Fruit fly (Drosophila melanogaster) whole organism, embryonic: ENCODE results near the gene CG11698.
A peak's percentile ranks its signal among the peaks of the same experiment; 100 is the strongest.

Experiments used
- Ada2b ChIP-seq: fragments of 200-800 bp; sonication (Bioruptor generic); IDR thresholded peaks from 2 replicates; pipeline ENCODE4 v1.3.6; 2022; ENCODE audit warnings: missing biosample characterization, missing genetic modification characterization
- Antp ChIP-seq: fragments of 200-800 bp; sonication (Bioruptor generic); optimal IDR thresholded peaks from 3 replicates; lab custom pipeline; 2016; ENCODE audit warnings: missing biosample characterization, missing genetic modification characterization
- CG10267 ChIP-seq: fragments of 200-800 bp; sonication (Bioruptor generic); optimal IDR thresholded peaks from 2 replicates; lab custom pipeline; 2018; ENCODE audit warnings: missing biosample characterization, mild to moderate bottlenecking, missing genetic modification characterization, moderate library complexity
- CG11560 ChIP-seq: fragments of 200-800 bp; sonication (Bioruptor generic); IDR thresholded peaks from 3 replicates; pipeline ENCODE4 v1.3.6; 2022; ENCODE audit warnings: missing biosample characterization, missing genetic modification characterization
- CG12071 ChIP-seq: fragments of 200-800 bp; sonication (Bioruptor generic); optimal IDR thresholded peaks from 3 replicates; lab custom pipeline; 2018; ENCODE audit warnings: missing biosample characterization, mild to moderate bottlenecking, missing genetic modification characterization
- CG17612 ChIP-seq: fragments of 200-800 bp; sonication (Bioruptor generic); IDR thresholded peaks from 2 replicates; pipeline ENCODE4 v1.3.6; 2022; ENCODE audit warnings: missing biosample characterization, missing genetic modification characterization
- CG18619 ChIP-seq: fragments of 200-800 bp; sonication (Bioruptor generic); optimal IDR thresholded peaks from 3 replicates; lab custom pipeline; 2017; ENCODE audit warnings: missing biosample characterization, mild to moderate bottlenecking, missing genetic modification characterization
- CG4282 ChIP-seq: fragments of 200-800 bp; sonication (Bioruptor generic); optimal IDR thresholded peaks from 2 replicates; lab custom pipeline; 2016; ENCODE audit warnings: missing biosample characterization, missing genetic modification characterization
- CG43689 ChIP-seq: fragments of 200-800 bp; sonication (Bioruptor generic); IDR thresholded peaks from 2 replicates; pipeline ENCODE4 v1.3.6; 2022; ENCODE audit warnings: missing biosample characterization, missing genetic modification characterization
- CG4404 ChIP-seq: fragments of 200-800 bp; sonication (Bioruptor generic); IDR thresholded peaks from 2 replicates; pipeline ENCODE4 v1.3.6; 2022; ENCODE audit warnings: missing biosample characterization, missing genetic modification characterization
- CG5180 ChIP-seq: fragments of 200-800 bp; sonication (Bioruptor generic); optimal IDR thresholded peaks from 3 replicates; lab custom pipeline; 2017; ENCODE audit warnings: missing biosample characterization, missing genetic modification characterization, mild to moderate bottlenecking, moderate library complexity, missing genetic modification reagents
- CG6791 ChIP-seq: fragments of 200-800 bp; sonication (Bioruptor generic); IDR thresholded peaks from 3 replicates; pipeline ENCODE4 v1.3.6; 2022; ENCODE audit warnings: missing biosample characterization, missing genetic modification characterization; ENCODE audit not compliant: partially characterized antibody
- CG7357 ChIP-seq: fragments of 200-800 bp; sonication (Bioruptor generic); IDR thresholded peaks from 3 replicates; pipeline ENCODE4 v1.3.6; 2022; ENCODE audit warnings: missing biosample characterization, missing genetic modification characterization
- CG7556 ChIP-seq: fragments of 200-800 bp; sonication (Bioruptor generic); optimal IDR thresholded peaks from 2 replicates; lab custom pipeline; 2017; ENCODE audit warnings: missing biosample characterization, mild to moderate bottlenecking, missing genetic modification characterization
- CG8478 ChIP-seq: fragments of >200 bp; optimal IDR thresholded peaks from 2 replicates; lab custom pipeline; 2018
- CG9797 ChIP-seq: fragments of 200-800 bp; sonication (Bioruptor generic); optimal IDR thresholded peaks from 3 replicates; lab custom pipeline; 2018; ENCODE audit warnings: missing biosample characterization, mild to moderate bottlenecking, missing genetic modification characterization
- Dek ChIP-seq: fragments of 200-800 bp; sonication (Bioruptor generic); optimal IDR thresholded peaks from 3 replicates; lab custom pipeline; 2019; ENCODE audit warnings: missing biosample characterization, mild to moderate bottlenecking, missing genetic modification characterization, moderate library complexity
- Doc3 ChIP-seq: fragments of 200-800 bp; sonication (Bioruptor generic); IDR thresholded peaks from 3 replicates; pipeline ENCODE4 v1.3.6; 2022; ENCODE audit warnings: missing biosample characterization, missing genetic modification characterization; ENCODE audit not compliant: partially characterized antibody
- E2f1 ChIP-seq: fragments of 200-800 bp; sonication (Bioruptor generic); IDR thresholded peaks from 2 replicates; pipeline ENCODE4 v1.3.6; 2022; ENCODE audit warnings: missing biosample characterization, missing genetic modification characterization
- Ets65A ChIP-seq: fragments of 200-800 bp; sonication (Bioruptor generic); peaks from one replicate; lab custom pipeline; 2016; ENCODE audit warnings: missing biosample characterization, missing genetic modification characterization
- Gug ChIP-seq: fragments of 200-800 bp; sonication (Bioruptor generic); IDR thresholded peaks from 4 replicates; pipeline ENCODE4 v1.3.6; 2022; ENCODE audit warnings: missing biosample characterization, missing genetic modification characterization
- HLH3B ChIP-seq: fragments of 200-800 bp; sonication (Bioruptor generic); IDR thresholded peaks from 2 replicates; pipeline ENCODE4 v1.3.6; 2022; ENCODE audit warnings: missing biosample characterization, missing genetic modification characterization
- Hr78 ChIP-seq, 2 experiments: fragments of 200-800 bp in 1 of 2; fragments of >200 bp in 1 of 2; sonication (Bioruptor generic) in 1 of 2; optimal IDR thresholded peaks; 2 replicates each; lab custom pipeline; 2017 to 2019; ENCODE audit warnings: missing biosample characterization in 2 of 2, missing genetic modification characterization in 2 of 2, mild to moderate bottlenecking in 1 of 2, moderate library complexity in 1 of 2
- MESR4 ChIP-seq: fragments of 200-800 bp; sonication (Bioruptor generic); optimal IDR thresholded peaks from 2 replicates; lab custom pipeline; 2018; ENCODE audit warnings: missing biosample characterization, mild to moderate bottlenecking, missing genetic modification characterization, moderate library complexity
- Max ChIP-seq: fragments of 200-800 bp; sonication (Bioruptor generic); optimal IDR thresholded peaks from 2 replicates; lab custom pipeline; 2016; ENCODE audit warnings: missing biosample characterization, mild to moderate bottlenecking, missing genetic modification characterization
- Meics ChIP-seq: fragments of 200-800 bp; sonication (Bioruptor generic); optimal IDR thresholded peaks from 2 replicates; lab custom pipeline; 2017; ENCODE audit warnings: missing biosample characterization, mild to moderate bottlenecking, missing genetic modification characterization
- Mrtf ChIP-seq: fragments of 200-800 bp; sonication (Bioruptor generic); IDR thresholded peaks from 3 replicates; pipeline ENCODE4 v1.3.6; 2022; ENCODE audit warnings: missing biosample characterization, missing genetic modification characterization
- Nf-YB ChIP-seq: fragments of 200-800 bp; sonication (Bioruptor generic); optimal IDR thresholded peaks from 3 replicates; lab custom pipeline; 2019; ENCODE audit warnings: missing biosample characterization, mild to moderate bottlenecking, missing genetic modification characterization, moderate library complexity
- Nf-YC ChIP-seq: fragments of 200-800 bp; optimal IDR thresholded peaks from 3 replicates; lab custom pipeline; 2019; ENCODE audit warnings: missing biosample characterization, mild to moderate bottlenecking, missing genetic modification characterization, moderate library complexity
- Ravus ChIP-seq: fragments of 200-800 bp; sonication (Bioruptor generic); IDR thresholded peaks from 2 replicates; pipeline ENCODE4 v1.3.6; 2022; ENCODE audit warnings: missing biosample characterization, missing genetic modification characterization
- Scr ChIP-seq: fragments of 200-800 bp; sonication (Bioruptor generic); IDR thresholded peaks from 2 replicates; pipeline ENCODE4 v1.3.6; 2022; ENCODE audit warnings: missing biosample characterization, missing genetic modification characterization; ENCODE audit not compliant: partially characterized antibody
- Vsx1 ChIP-seq: fragments of 200-800 bp; sonication (Bioruptor generic); optimal IDR thresholded peaks from 2 replicates; lab custom pipeline; 2017; ENCODE audit warnings: missing biosample characterization, mild to moderate bottlenecking, missing genetic modification characterization, missing genetic modification reagents
- Xbp1 ChIP-seq: fragments of 200-800 bp; sonication (Bioruptor generic); optimal IDR thresholded peaks from 3 replicates; lab custom pipeline; 2016; ENCODE audit warnings: missing biosample characterization, mild to moderate bottlenecking, missing genetic modification characterization
- ap ChIP-seq: fragments of 200-800 bp; sonication (Bioruptor generic); IDR thresholded peaks from 2 replicates; pipeline ENCODE4 v1.3.6; 2022; ENCODE audit warnings: missing biosample characterization, missing genetic modification characterization
- ash1 ChIP-seq: fragments of 200-800 bp; sonication (Bioruptor generic); optimal IDR thresholded peaks from 2 replicates; lab custom pipeline; 2018; ENCODE audit warnings: missing biosample characterization, mild to moderate bottlenecking, missing genetic modification characterization
- br ChIP-seq: fragments of >200 bp; optimal IDR thresholded peaks from 2 replicates; lab custom pipeline; 2017
- chinmo ChIP-seq: fragments of 200-800 bp; sonication (Bioruptor generic); IDR thresholded peaks from 4 replicates; pipeline ENCODE4 v1.3.6; 2022; ENCODE audit warnings: missing biosample characterization, missing genetic modification characterization; ENCODE audit not compliant: partially characterized antibody
- crp ChIP-seq, 2 experiments: fragments of 200-800 bp; sonication (Bioruptor generic); optimal IDR thresholded peaks; 2 replicates in 1 of 2; 3 replicates in 1 of 2; lab custom pipeline; 2017; ENCODE audit warnings: missing biosample characterization in 2 of 2, missing genetic modification characterization in 2 of 2, mild to moderate bottlenecking in 1 of 2, moderate library complexity in 1 of 2
- gfzf ChIP-seq: fragments of 200-800 bp; sonication (Bioruptor generic); optimal IDR thresholded peaks from 2 replicates; lab custom pipeline; 2016; ENCODE audit warnings: missing biosample characterization, mild to moderate bottlenecking, missing genetic modification characterization, moderate library complexity
- otp ChIP-seq: fragments of 200-800 bp; sonication (Bioruptor generic); IDR thresholded peaks from 3 replicates; pipeline ENCODE4, ENCODE4 v1.3.6; 2022; ENCODE audit warnings: missing biosample characterization, missing genetic modification characterization
- p53 ChIP-seq: fragments of 200-800 bp; sonication (Bioruptor generic); optimal IDR thresholded peaks from 2 replicates; lab custom pipeline; 2016; ENCODE audit warnings: missing biosample characterization, missing genetic modification characterization
- pb ChIP-seq: fragments of 200-800 bp; sonication (Bioruptor generic); optimal IDR thresholded peaks from 3 replicates; lab custom pipeline; 2016; ENCODE audit warnings: missing biosample characterization, missing genetic modification characterization
- peb ChIP-seq: fragments of 200-800 bp; sonication (Bioruptor generic); IDR thresholded peaks from 2 replicates; pipeline ENCODE4 v1.3.6; 2022; ENCODE audit warnings: missing biosample characterization, missing genetic modification characterization
- scrt ChIP-seq: fragments of 200-800 bp; sonication (Bioruptor generic); optimal IDR thresholded peaks from 2 replicates; lab custom pipeline; 2018; ENCODE audit warnings: missing biosample characterization, mild to moderate bottlenecking, missing genetic modification characterization, moderate library complexity
- seq ChIP-seq: fragments of 200-800 bp; sonication (Bioruptor generic); IDR thresholded peaks from 2 replicates; pipeline ENCODE4 v1.3.6; 2022; ENCODE audit warnings: missing biosample characterization, missing genetic modification characterization
- sna ChIP-seq: fragments of 200-800 bp; sonication (Bioruptor generic); IDR thresholded peaks from 2 replicates; pipeline ENCODE4 v1.3.6; 2022; ENCODE audit warnings: missing biosample characterization, missing genetic modification characterization; ENCODE audit not compliant: partially characterized antibody
- ssp ChIP-seq: fragments of 200-800 bp; sonication (Bioruptor generic); IDR thresholded peaks from 2 replicates; pipeline ENCODE4 v1.3.6; 2022; ENCODE audit warnings: missing biosample characterization, missing genetic modification characterization
- stwl ChIP-seq: fragments of 200-800 bp; sonication (Bioruptor generic); optimal IDR thresholded peaks from 3 replicates; lab custom pipeline; 2018; ENCODE audit warnings: missing biosample characterization, mild to moderate bottlenecking, missing genetic modification characterization, moderate library complexity
- unpg ChIP-seq: fragments of 200-800 bp; sonication (Bioruptor generic); optimal IDR thresholded peaks from 3 replicates; lab custom pipeline; 2018; ENCODE audit warnings: missing biosample characterization, mild to moderate bottlenecking, missing genetic modification characterization, moderate library complexity

CG11698 gene

dm6 chr3R:8264302-8265080, 47.5 kb upstream of the CG11698 start, which contains the start of the genes RPA1 and Mcm2 (continued):
- TF ChIP-seq Doc3 (GFP tag; lab: Robert Waterston, UW) (no peak), CG18619 (GFP tag; lab: Kevin White, UChicago) (peak; percentile 80), Ets65A (peak; percentile 97), ssp (GFP tag; lab: Robert Waterston, UW) (peak; percentile 71), Xbp1 (GFP tag; lab: Kevin White, UChicago) (peak; percentile 88), ash1 (GFP tag; lab: Kevin White, UChicago) (no peak), otp (GFP tag; lab: Robert Waterston, UW) (peak; percentile 58; the same call in 1 of the 3 replicates), Nf-YC (peak; percentile 80), pb (no peak), CG7556 (GFP tag; lab: Kevin White, UChicago) (peak; percentile 75), Hr78 (GFP tag; optimal IDR thresholded peaks at IDR 0.05; lab: Kevin White, UChicago) (no peak), CG12071 (GFP tag; lab: Kevin White, UChicago) (no peak), br (lab: Kevin White, UChicago) (no peak), Mrtf (GFP tag; lab: Robert Waterston, UW) (peak; percentile 75; the same call in 1 of the 3 replicates), CG10267 (tag; lab: Kevin White, UChicago) (peak; percentile 86), CG17612 (no peak), Scr (GFP tag; lab: Robert Waterston, UW) (peak; percentile 15; the same call in 1 of the 2 replicates), CG5180 (GFP tag; lab: Kevin White, UChicago) (no peak), ap (peak; percentile 60), crp (GFP tag; optimal IDR thresholded peaks at IDR 0.05; lab: Kevin White, UChicago) (peak in 1 of 2 experiments; percentile 42), CG7357 (GFP tag; lab: Robert Waterston, UW) (peak; percentile 66; the same call in 2 of the 3 replicates), MESR4 (peak; percentile 42), sna (GFP tag; lab: Robert Waterston, UW) (no peak), gfzf (GFP tag; lab: Kevin White, UChicago) (no peak), HLH3B (GFP tag; lab: Robert Waterston, UW) (peak; percentile 56), stwl (tag; lab: Kevin White, UChicago) (peak; percentile 42), CG8478 (no peak), Antp (GFP tag; lab: Kevin White, UChicago) (peak; percentile 58), p53 (GFP tag; lab: Kevin White, UChicago) (peak; percentile 14), scrt (GFP tag; lab: Kevin White, UChicago) (peak; percentile 55), Dek (tag; lab: Kevin White, UChicago) (peak; percentile 78), chinmo (GFP tag; lab: Robert Waterston, UW) (no peak), Vsx1 (no peak), CG11560 (tag; lab: Robert Waterston, UW) (peak; percentile 53; the same call in 1 of the 3 replicates), Max (GFP tag; lab: Kevin White, UChicago) (peak; percentile 57), Meics (GFP tag; lab: Kevin White, UChicago) (peak; percentile 74), peb (GFP tag; lab: Robert Waterston, UW) (peak; percentile 32; the same call in 1 of the 2 replicates), CG9797 (GFP tag; lab: Kevin White, UChicago) (no peak), Gug (GFP tag; lab: Robert Waterston, UW) (peak; percentile 93), Ada2b (GFP tag; lab: Robert Waterston, UW) (peak; percentile 32), E2f1 (GFP tag; lab: Robert Waterston, UW) (peak; percentile 93), CG4282 (peak; percentile 40), seq (GFP tag; lab: Robert Waterston, UW) (peak; percentile 43; the same call in 1 of the 2 replicates), Nf-YB (peak; percentile 51), unpg (GFP tag; lab: Kevin White, UChicago) (peak; percentile 56), CG6791 (GFP tag; lab: Robert Waterston, UW) (peak; percentile 43; the same call in 1 of the 3 replicates), CG43689 (no peak), Ravus (GFP tag; lab: Robert Waterston, UW) (no peak), CG4404 (GFP tag; lab: Robert Waterston, UW) (peak; percentile 65)
